Worm (Caenorhabditis elegans): Measurements from ENCODE around the gene T24F1.4.

T24F1.4 gene

ce11 chrII:11333846-11334638 is 20.0 kb upstream of the T24F1.4 start (continued):
- TF ChIP-seq chd-7 (tag; optimal IDR thresholded peaks at IDR 0.05) (no peak), ceh-79 (tag; optimal IDR thresholded peaks at IDR 0.05) (no peak), ztf-18 (tag; optimal IDR thresholded peaks at IDR 0.05) (peak; percentile 22), sdz-38 (tag; optimal IDR thresholded peaks at IDR 0.05) (no peak), F39B2.1 (GFP tag; IDR thresholded peaks at IDR 0.05) (no peak), pbrm-1 (GFP tag; IDR thresholded peaks at IDR 0.05) (0 out of 2 replicates have a peak, but pooled peaks have one; percentile 28), sea-2 (GFP tag; IDR thresholded peaks at IDR 0.05) (no peak), attf-6 (GFP tag; IDR thresholded peaks at IDR 0.05) (no peak), B0035.1 (tag; optimal IDR thresholded peaks at IDR 0.05) (no peak), ztf-25 (GFP tag; IDR thresholded peaks at IDR 0.05) (peak; percentile 62; the same call in 1 of the 2 replicates), dpff-1 (tag; optimal IDR thresholded peaks at IDR 0.05) (no peak), repo-1 (tag; optimal IDR thresholded peaks at IDR 0.05) (no peak), F52B5.7 (tag; optimal IDR thresholded peaks at IDR 0.05) (no peak), mel-28 (tag; optimal IDR thresholded peaks at IDR 0.05; ENCODE audit: borderline replicate concordance) (no peak), athp-1 (tag; optimal IDR thresholded peaks at IDR 0.05) (no peak), snpc-4 (GFP tag; optimal IDR thresholded peaks at IDR 0.05) (no peak), snpc-4 (tag; optimal IDR thresholded peaks at IDR 0.05) (peak; percentile 65 to 94 (median 93)), mes-4 (tag; optimal IDR thresholded peaks at IDR 0.05) (no peak), cebp-1 (GFP tag; IDR thresholded peaks at IDR 0.05) (no peak), cebp-1 (tag; optimal IDR thresholded peaks at IDR 0.05) (no peak), nhr-120 (GFP tag; IDR thresholded peaks at IDR 0.05) (no peak), attf-5 (GFP tag; optimal IDR thresholded peaks at IDR 0.05) (peak; percentile 9), F55B11.4 (tag; optimal IDR thresholded peaks at IDR 0.05; ENCODE audit: borderline replicate concordance, insufficient read depth) (no peak), lsl-1 (GFP tag; optimal IDR thresholded peaks at IDR 0.05) (peak; percentile 17), hmg-20 (GFP tag; IDR thresholded peaks at IDR 0.05) (0 out of 2 replicates have a peak, but pooled peaks have one; percentile 54), hmg-1.2 (GFP tag; IDR thresholded peaks at IDR 0.05) (peak; percentile 22), snpc-1.3 (tag; optimal IDR thresholded peaks at IDR 0.05; ENCODE audit: insufficient read depth) (peak; percentile 61), madf-8 (GFP tag; conservative IDR thresholded peaks at IDR 0.05) (no peak; the same call in 1 of the 2 replicates), C06A6.2 (GFP tag; conservative IDR thresholded peaks at IDR 0.05) (no peak), F57A8.1 (GFP tag; optimal IDR thresholded peaks at IDR 0.05) (no peak), madf-10 (tag; optimal IDR thresholded peaks at IDR 0.05) (no peak), lsy-27 (tag; optimal IDR thresholded peaks at IDR 0.05; ENCODE audit: borderline replicate concordance, insufficient read depth) (no peak), ZK185.1 (tag; optimal IDR thresholded peaks at IDR 0.05; ENCODE audit: poor library complexity, severe bottlenecking) (peak; percentile 57), tbp1 (GFP tag; optimal IDR thresholded peaks at IDR 0.05) (peak; percentile 85), lir-1 (GFP tag; conservative IDR thresholded peaks at IDR 0.05) (no peak), atf-7 (tag; optimal IDR thresholded peaks at IDR 0.05) (no peak), B0261.1 (tag; optimal IDR thresholded peaks at IDR 0.05) (peak; percentile 74), ceh-91 (GFP tag; IDR thresholded peaks at IDR 0.05) (no peak), somi-1 (GFP tag; optimal IDR thresholded peaks at IDR 0.05) (no peak), nhr-90 (tag; optimal IDR thresholded peaks at IDR 0.05) (peak; percentile 11), unc-130 (GFP tag; optimal IDR thresholded peaks at IDR 0.05) (no peak), let-526 (GFP tag; IDR thresholded peaks at IDR 0.05) (no peak), ztf-6 (GFP tag; IDR thresholded peaks at IDR 0.05) (no peak), ceh-100 (GFP tag; IDR thresholded peaks at IDR 0.05) (peak; percentile 53; the same call in 1 of the 2 replicates), B0019.2 (GFP tag; conservative IDR thresholded peaks at IDR 0.05) (no peak), rec-8 (tag; optimal IDR thresholded peaks at IDR 0.05) (no peak), hrde-1 (tag; optimal IDR thresholded peaks at IDR 0.05; ENCODE audit: borderline replicate concordance) (no peak)
